Fruit fly (Drosophila melanogaster) Kc167 (cell line): ENCODE measurements around the gene Ag5r.

Source experiments
- insv ChIP-seq: fragments of >200 bp; optimal IDR thresholded peaks from 3 replicates; lab custom pipeline; 2018; ENCODE audit warnings: missing external identifiers
- psq ChIP-seq: fragments of >200 bp; optimal IDR thresholded peaks from 2 replicates; lab custom pipeline; 2017; ENCODE audit warnings: missing external identifiers

DNA sequence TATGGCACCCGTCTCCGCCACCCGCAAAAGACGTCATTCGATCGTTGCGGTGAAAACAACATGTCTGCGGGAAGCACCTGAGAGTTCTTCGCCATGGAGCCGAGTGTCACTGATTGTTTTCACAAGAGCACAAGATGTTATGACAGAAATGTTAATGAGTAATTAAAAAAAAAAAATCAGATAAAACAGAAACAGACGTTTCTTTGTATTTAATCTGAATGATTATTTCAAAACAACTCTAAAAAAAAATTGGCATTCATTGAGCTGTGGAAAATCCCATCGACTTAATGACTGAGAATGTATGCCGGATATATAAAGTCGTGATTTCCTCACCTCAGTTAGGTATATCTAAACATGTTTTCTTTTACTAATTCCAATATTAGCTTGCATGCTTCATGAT lies at the start of gene Ag5r:
- TF ChIP-seq psq (lab: Kevin White, UChicago) (no peak), insv (lab: Kevin White, UChicago) (no peak)
